Worm (Caenorhabditis elegans) whole organism, L4 larva: ENCODE data around the gene Y57G7A.6.

Source experiments
- aly-2 ChIP-seq: sonication (generic microtip); optimal IDR thresholded peaks from 2 replicates; lab custom pipeline; 2018; ENCODE audit warnings: missing biosample characterization, missing genetic modification characterization
- ama-1 ChIP-seq: fragments of 150-350 bp; optimal IDR thresholded peaks from 2 replicates; lab custom pipeline; 2014; ENCODE audit warnings: inconsistent platforms, mixed read lengths
- ces-1 ChIP-seq: fragments of 150-350 bp; sonication (generic microtip); optimal IDR thresholded peaks from 4 replicates; lab custom pipeline; 2014; ENCODE audit warnings: missing biosample characterization, missing genetic modification reagents, missing genetic modification characterization
- dve-1 ChIP-seq: sonication (generic microtip); optimal IDR thresholded peaks from 2 replicates; lab custom pipeline; 2017; ENCODE audit warnings: antibody characterized with exemption, mild to moderate bottlenecking, missing genetic modification characterization, missing compliant biosample characterization; ENCODE audit not compliant: insufficient read depth
- hlh-30 ChIP-seq: sonication (generic microtip); optimal IDR thresholded peaks from 2 replicates; lab custom pipeline; 2017; ENCODE audit warnings: antibody characterized with exemption, mild to moderate bottlenecking, missing genetic modification characterization, missing compliant biosample characterization; ENCODE audit not compliant: insufficient read depth
- mep-1 ChIP-seq: fragments of 150-350 bp; sonication (generic microtip); optimal IDR thresholded peaks from 3 replicates; lab custom pipeline; 2014; ENCODE audit warnings: missing biosample characterization, missing genetic modification characterization
- nhr-76 ChIP-seq: fragments of 150-350 bp; optimal IDR thresholded peaks from 2 replicates; lab custom pipeline; 2014; ENCODE audit warnings: missing biosample characterization, missing genetic modification characterization
- rbr-2 ChIP-seq: sonication (generic microtip); optimal IDR thresholded peaks from 2 replicates; lab custom pipeline; 2016; ENCODE audit warnings: missing genotype, missing genetic modification characterization, missing compliant biosample characterization
- snpc-4 ChIP-seq: fragments of 150-350 bp; optimal IDR thresholded peaks from 2 replicates; lab custom pipeline; 2014; ENCODE audit warnings: missing biosample characterization, missing genetic modification characterization

DNA sequence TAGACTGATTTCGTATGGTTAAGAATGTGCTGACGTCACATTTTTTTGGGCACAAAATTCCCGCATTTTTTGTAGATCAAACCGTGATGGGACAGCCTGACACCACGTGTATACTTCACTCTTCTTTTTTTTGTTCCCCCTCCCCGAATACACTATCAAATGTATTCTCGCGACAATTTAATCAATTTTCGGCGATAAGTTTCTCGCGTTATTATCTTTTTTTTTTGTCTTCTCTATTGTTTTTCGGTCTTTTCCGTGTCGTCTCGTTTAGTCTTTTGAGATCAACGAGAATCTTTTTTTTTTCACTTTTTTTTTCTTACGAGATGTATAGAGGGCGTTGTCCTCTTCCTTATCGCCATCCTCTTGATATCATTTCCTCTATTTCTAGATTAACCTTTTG lies 29.8 kb upstream of the Y57G7A.6 start:
- TF ChIP-seq ces-1 (GFP tag; lab: Kevin White, UChicago) (no peak), dve-1 (tag; lab: Kevin White, UChicago) (no peak), rbr-2 (no peak), hlh-30 (no peak), ama-1 (no peak), snpc-4 (tag; lab: Kevin White, UChicago) (no peak), mep-1 (tag; lab: Kevin White, UChicago) (no peak), nhr-76 (tag; lab: Kevin White, UChicago) (no peak), aly-2 (no peak)
